Fruit fly (Drosophila melanogaster): Measurements from ENCODE around the gene nub.
A peak's percentile ranks its signal among the peaks of the same experiment; 100 is the strongest.

nub gene

dm6 chr2L:12546043-12546942, 41.1 kb upstream of the nub start, which contains the start of gene bun (continued):
- TF ChIP-seq CG9817 (tag; optimal IDR thresholded peaks at IDR 0.05) (peak; percentile 3), CG10147 (GFP tag; optimal IDR thresholded peaks at IDR 0.05) (peak; percentile 5), gsb-n (tag; optimal IDR thresholded peaks at IDR 0.05) (peak; percentile 18), sna (GFP tag; IDR thresholded peaks at IDR 0.05; ENCODE audit: partially characterized antibody) (peak; percentile 99), CG12659 (GFP tag; optimal IDR thresholded peaks at IDR 0.05) (peak; percentile 89), sisA (GFP tag; IDR thresholded peaks at IDR 0.05) (no peak), Dek (tag; optimal IDR thresholded peaks at IDR 0.05) (peak; percentile 0), CG15601 (tag; optimal IDR thresholded peaks at IDR 0.05) (peak; percentile 42), hb (GFP tag; IDR thresholded peaks at IDR 0.05; ENCODE audit: partially characterized antibody) (peak; percentile 99), CG9932 (GFP tag; IDR thresholded peaks at IDR 0.05) (peak; percentile 82), ATbp (GFP tag; optimal IDR thresholded peaks at IDR 0.05) (no peak), vvl (GFP tag; IDR thresholded peaks at IDR 0.05) (peak; percentile 74), CG16813 (GFP tag; IDR thresholded peaks at IDR 0.05; ENCODE audit: partially characterized antibody) (peak; percentile 100), CG10462 (GFP tag; optimal IDR thresholded peaks at IDR 0.05) (no peak), CG9727 (GFP tag; optimal IDR thresholded peaks at IDR 0.05) (no peak), D19A (tag; optimal IDR thresholded peaks at IDR 0.05) (no peak), CG1832 (GFP tag; optimal IDR thresholded peaks at IDR 0.05) (peak; percentile 12), HmgZ (tag; optimal IDR thresholded peaks at IDR 0.05) (peak; percentile 24), Xbp1 (GFP tag; optimal IDR thresholded peaks at IDR 0.05) (peak; percentile 4), slbo (GFP tag; IDR thresholded peaks at IDR 0.05) (peak; percentile 40; the same call in 1 of the 2 replicates), emc (GFP tag; optimal IDR thresholded peaks at IDR 0.05) (no peak), Stat92E (GFP tag; optimal IDR thresholded peaks at IDR 0.05) (peak in 2 of 3 experiments; percentile 44 to 82), Poxn (GFP tag; IDR thresholded peaks at IDR 0.05) (no peak), lilli (GFP tag; optimal IDR thresholded peaks at IDR 0.05) (peak; percentile 0), CG1233 (GFP tag; optimal IDR thresholded peaks at IDR 0.05) (no peak), lab (GFP tag; optimal IDR thresholded peaks at IDR 0.05) (peak; percentile 5), Fer1 (GFP tag; optimal IDR thresholded peaks at IDR 0.05) (peak; percentile 30), CG7963 (GFP tag; IDR thresholded peaks at IDR 0.05; ENCODE audit: partially characterized antibody) (peak; percentile 99), C15 (GFP tag; IDR thresholded peaks at IDR 0.05) (no peak), Myb (GFP tag; optimal IDR thresholded peaks at IDR 0.05) (peak; percentile 12), Adf1 (GFP tag; IDR thresholded peaks at IDR 0.05) (peak; percentile 58; the same call in 1 of the 2 replicates), CG1024 (GFP tag; IDR thresholded peaks at IDR 0.05) (no peak), CG16779 (GFP tag; IDR thresholded peaks at IDR 0.05) (no peak), MESR4 (GFP tag; optimal IDR thresholded peaks at IDR 0.05) (peak; percentile 91), Lhr (GFP tag; optimal IDR thresholded peaks at IDR 0.05) (peak; percentile 86), slou (GFP tag; optimal IDR thresholded peaks at IDR 0.05) (peak; percentile 12), CG13287 (GFP tag; IDR thresholded peaks at IDR 0.05; ENCODE audit: partially characterized antibody) (peak; percentile 99), Vsx1 (GFP tag; optimal IDR thresholded peaks at IDR 0.05) (peak; percentile 23), trem (tag; optimal IDR thresholded peaks at IDR 0.05) (peak; percentile 38), CG2712 (tag; optimal IDR thresholded peaks at IDR 0.05) (peak; percentile 23), gro (GFP tag; optimal IDR thresholded peaks at IDR 0.05) (peak; percentile 31), CG10565 (GFP tag; optimal IDR thresholded peaks at IDR 0.05) (no peak), YL-1 (GFP tag; optimal IDR thresholded peaks at IDR 0.05) (peak; percentile 3), lbe (GFP tag; optimal IDR thresholded peaks at IDR 0.05) (peak; percentile 62), MBD-R2 (GFP tag; IDR thresholded peaks at IDR 0.05) (peak; percentile 41; the same call in 1 of the 2 replicates)
